Fruit fly (Drosophila melanogaster): Measurements from ENCODE around the gene BHD.

- TF ChIP-seq insv (optimal IDR thresholded peaks at IDR 0.05): no peak
- TF ChIP-seq ttk (optimal IDR thresholded peaks at IDR 0.05): no peak
- TF ChIP-seq Myc (optimal IDR thresholded peaks at IDR 0.05): no peak
Observed at dm6 chr3L:7191218-7191617, 47.1 kb upstream of the BHD start.

All from Kc167 (cell line).